Worm (Caenorhabditis elegans) whole organism, L1 larva: ENCODE results near the gene T04B2.7.
A peak's percentile ranks its signal among the peaks of the same experiment; 100 is the strongest.

Experiments
- C04F5.9 ChIP-seq: sonication (generic microtip); optimal IDR thresholded peaks from 2 replicates; lab custom pipeline; 2016; ENCODE audit warnings: missing genetic modification characterization, missing compliant biosample characterization
- C34B4.2 ChIP-seq: sonication (generic microtip); optimal IDR thresholded peaks from 2 replicates; lab custom pipeline; 2017; ENCODE audit warnings: mild to moderate bottlenecking, missing genetic modification characterization, missing compliant biosample characterization
- F16B12.6 ChIP-seq: fragments of 150-350 bp; optimal IDR thresholded peaks from 2 replicates; lab custom pipeline; 2014; ENCODE audit warnings: missing biosample characterization, missing genetic modification characterization
- blmp-1 ChIP-seq: fragments of 150-350 bp; optimal IDR thresholded peaks from 2 replicates; lab custom pipeline; 2014; ENCODE audit warnings: missing biosample characterization, missing genetic modification characterization
- ceh-63 ChIP-seq: fragments of 200-800 bp; sonication (Bioruptor generic); optimal IDR thresholded peaks from 2 replicates; lab custom pipeline; 2018; ENCODE audit warnings: mild to moderate bottlenecking, missing genetic modification characterization, missing compliant biosample characterization
- dpl-1 ChIP-seq, 3 experiments: fragments of 150-350 bp in 2 of 3; sonication (generic microtip) in 1 of 3; optimal IDR thresholded peaks; 2 replicates each; lab custom pipeline; 2014 to 2017; ENCODE audit warnings: missing biosample characterization in 3 of 3, missing genetic modification characterization in 3 of 3, missing genetic modification reagents in 3 of 3
- dsc-1 ChIP-seq: sonication (generic microtip); optimal IDR thresholded peaks from 2 replicates; lab custom pipeline; 2016; ENCODE audit warnings: mild to moderate bottlenecking, missing genetic modification characterization, missing compliant biosample characterization
- efl-1 ChIP-seq, 4 experiments: fragments of 150-350 bp; optimal IDR thresholded peaks in 3 of 4; peaks in 1 of 4; 1 replicate in 1 of 4; 2 replicates in 3 of 4; lab custom pipeline; 2014; ENCODE audit warnings: missing biosample characterization in 2 of 4, missing genetic modification characterization in 2 of 4, missing genetic modification reagents in 2 of 4
- egl-27 ChIP-seq, 2 experiments: fragments of 150-350 bp in 1 of 2; sonication (generic microtip); optimal IDR thresholded peaks; 3 replicates each; lab custom pipeline; 2017 to 2018; ENCODE audit warnings: missing biosample characterization in 2 of 2, missing genetic modification characterization in 2 of 2, missing genetic modification reagents in 2 of 2
- elt-2 ChIP-seq: sonication (generic microtip); optimal IDR thresholded peaks from 2 replicates; lab custom pipeline; 2016; ENCODE audit warnings: missing genetic modification characterization, mild to moderate bottlenecking, inconsistent platforms, missing compliant biosample characterization, missing genetic modification reagents
- elt-3 ChIP-seq, 6 experiments: fragments of 150-350 bp in 1 of 6; sonication (generic microtip); optimal IDR thresholded peaks; 2 replicates each; lab custom pipeline; 2017 to 2018; ENCODE audit warnings: missing biosample characterization in 6 of 6, missing genetic modification characterization in 6 of 6, inconsistent platforms in 1 of 6
- fkh-10 ChIP-seq: sonication (generic microtip); optimal IDR thresholded peaks from 2 replicates; lab custom pipeline; 2017; ENCODE audit warnings: missing biosample characterization, missing genetic modification reagents, missing genetic modification characterization
- fkh-4 ChIP-seq: sonication (generic microtip); optimal IDR thresholded peaks from 2 replicates; lab custom pipeline; 2016; ENCODE audit warnings: missing compliant biosample characterization, missing genetic modification characterization, borderline replicate concordance
- hlh-17 ChIP-seq: fragments of 200-800 bp; sonication (Bioruptor generic); optimal IDR thresholded peaks from 2 replicates; lab custom pipeline; 2018; ENCODE audit warnings: missing genetic modification characterization, mild to moderate bottlenecking, missing compliant biosample characterization, moderate library complexity, borderline replicate concordance
- hlh-4 ChIP-seq: sonication (generic microtip); optimal IDR thresholded peaks from 2 replicates; lab custom pipeline; 2016; ENCODE audit warnings: mild to moderate bottlenecking, missing genetic modification characterization, missing compliant biosample characterization
- irx-1 ChIP-seq: sonication (generic microtip); optimal IDR thresholded peaks from 2 replicates; lab custom pipeline; 2016; ENCODE audit warnings: missing genetic modification characterization, missing compliant biosample characterization
- lin-13 ChIP-seq: fragments of 150-350 bp; optimal IDR thresholded peaks from 2 replicates; lab custom pipeline; 2014; ENCODE audit warnings: missing biosample characterization, missing genetic modification reagents, missing genetic modification characterization
- lin-14 ChIP-seq: fragments of 200-800 bp; sonication (Bioruptor generic); optimal IDR thresholded peaks from 2 replicates; lab custom pipeline; 2018; ENCODE audit warnings: mild to moderate bottlenecking, missing genetic modification characterization, moderate library complexity, missing compliant biosample characterization
- lin-15B ChIP-seq: fragments of 150-350 bp; sonication (generic microtip); optimal IDR thresholded peaks from 3 replicates; lab custom pipeline; 2014; ENCODE audit warnings: missing biosample characterization, missing genetic modification characterization
- lin-39 ChIP-seq: fragments of 150-350 bp; optimal IDR thresholded peaks from 2 replicates; lab custom pipeline; 2014; ENCODE audit warnings: missing biosample characterization, missing genetic modification reagents, missing genetic modification characterization
- mep-1 ChIP-seq: fragments of 150-350 bp; optimal IDR thresholded peaks from 2 replicates; lab custom pipeline; 2014; ENCODE audit warnings: missing biosample characterization, missing genetic modification characterization
- nhr-20 ChIP-seq: sonication (generic microtip); optimal IDR thresholded peaks from 2 replicates; lab custom pipeline; 2016; ENCODE audit warnings: mild to moderate bottlenecking, missing genetic modification characterization, missing compliant biosample characterization
- nhr-237 ChIP-seq: fragments of 150-350 bp; optimal IDR thresholded peaks from 2 replicates; lab custom pipeline; 2014; ENCODE audit warnings: missing biosample characterization, missing genetic modification characterization
- nhr-28 ChIP-seq: fragments of 150-350 bp; optimal IDR thresholded peaks from 2 replicates; lab custom pipeline; 2014; ENCODE audit warnings: missing biosample characterization, missing genetic modification characterization
- nhr-84 ChIP-seq: sonication (generic microtip); optimal IDR thresholded peaks from 2 replicates; lab custom pipeline; 2017; ENCODE audit warnings: missing biosample characterization, missing genetic modification characterization
- nhr-85 ChIP-seq: sonication (generic microtip); peaks from one replicate; lab custom pipeline; 2016; ENCODE audit warnings: missing genetic modification characterization, inconsistent platforms, missing compliant biosample characterization
- pag-3 ChIP-seq: sonication (generic microtip); optimal IDR thresholded peaks from 2 replicates; lab custom pipeline; 2017; ENCODE audit warnings: missing genetic modification characterization, mild to moderate bottlenecking, missing compliant biosample characterization, antibody characterized with exemption, borderline replicate concordance; ENCODE audit not compliant: insufficient read depth
- pqm-1 ChIP-seq: sonication (generic microtip); optimal IDR thresholded peaks from 3 replicates; lab custom pipeline; 2017; ENCODE audit warnings: missing biosample characterization, missing genetic modification characterization
- swsn-7 ChIP-seq: sonication (generic microtip); optimal IDR thresholded peaks from 2 replicates; lab custom pipeline; 2016; ENCODE audit warnings: missing genetic modification characterization, missing compliant biosample characterization
- tlp-1 ChIP-seq: fragments of 150-350 bp; optimal IDR thresholded peaks from 2 replicates; lab custom pipeline; 2014; ENCODE audit warnings: missing biosample characterization, missing genetic modification characterization
- unc-130 ChIP-seq: fragments of 150-350 bp; optimal IDR thresholded peaks from 2 replicates; lab custom pipeline; 2017; ENCODE audit warnings: missing biosample characterization, missing genetic modification characterization, inconsistent platforms
- unc-86 ChIP-seq: sonication (generic microtip); optimal IDR thresholded peaks from 2 replicates; lab custom pipeline; 2016; ENCODE audit warnings: missing genetic modification characterization, missing compliant biosample characterization
- vab-15 ChIP-seq: sonication (generic microtip); optimal IDR thresholded peaks from 2 replicates; lab custom pipeline; 2017; ENCODE audit warnings: missing genotype, mild to moderate bottlenecking, missing genetic modification characterization, missing compliant biosample characterization
- xbp-1 ChIP-seq: sonication (generic microtip); optimal IDR thresholded peaks from 2 replicates; lab custom pipeline; 2016; ENCODE audit warnings: missing genetic modification characterization, missing compliant biosample characterization
- zag-1 ChIP-seq: fragments of 150-350 bp; optimal IDR thresholded peaks from 2 replicates; lab custom pipeline; 2014; ENCODE audit warnings: missing biosample characterization, missing genetic modification characterization

T04B2.7 gene

ce11 chrIV:10047108-10047507 is 8.9 kb downstream of the T04B2.7 start, which contains the start of gene T04B2.3:
T04B2.3 (plus strand) TSS chrIV:10047408.
- TF ChIP-seq nhr-20 (tag; lab: Kevin White, UChicago), result no peak

ce11 chrIV:10046005-10046404 is 10.0 kb downstream of the T04B2.7 start:
- no peak for TF ChIP-seq elt-3 (tag; optimal IDR thresholded peaks at IDR 0.05; lab: Kevin White, UChicago)
- TF ChIP-seq dsc-1 (tag; lab: Kevin White, UChicago), result peak; percentile 83
- TF ChIP-seq lin-14 (GFP tag; lab: Kevin White, UChicago), result peak; percentile 14
- peak; percentile 58 for TF ChIP-seq fkh-4 (tag; lab: Kevin White, UChicago)

- no peak for TF ChIP-seq vab-15 (tag; lab: Kevin White, UChicago)
- TF ChIP-seq hlh-4 (tag; lab: Kevin White, UChicago), result no peak
- TF ChIP-seq egl-27 (tag; optimal IDR thresholded peaks at IDR 0.05; lab: Kevin White, UChicago), result no peak
- TF ChIP-seq nhr-84, result no peak
- TF ChIP-seq hlh-17 (GFP tag; lab: Kevin White, UChicago), result no peak
- TF ChIP-seq pqm-1 (tag; lab: Kevin White, UChicago), result no peak
- TF ChIP-seq pag-3 (tag; lab: Kevin White, UChicago), result no peak
- no peak for TF ChIP-seq elt-2 (tag; lab: Kevin White, UChicago)
- TF ChIP-seq ceh-63 (GFP tag; lab: Kevin White, UChicago), result no peak
- TF ChIP-seq C34B4.2 (tag; lab: Kevin White, UChicago), result no peak
- TF ChIP-seq zag-1, result no peak
- no peak for TF ChIP-seq xbp-1 (tag; lab: Kevin White, UChicago)
- TF ChIP-seq nhr-237 (tag; lab: Kevin White, UChicago), result no peak
- no peak for TF ChIP-seq swsn-7 (tag; lab: Kevin White, UChicago)
- TF ChIP-seq mep-1 (tag; lab: Kevin White, UChicago), result no peak
- TF ChIP-seq C04F5.9, result no peak
- TF ChIP-seq, all 84 proteins: peak for 0
Observed at ce11 chrIV:10042881-10043280, 13.2 kb downstream of the T04B2.7 start, which contains the start of gene frk-1. frk-1 (plus strand) TSS chrIV:10043181.

ce11 chrIV:10040803-10041202 is 15.2 kb downstream of the T04B2.7 start, which contains the start of gene dhs-31:
dhs-31 (minus strand) TSS chrIV:10040903.
- TF ChIP-seq nhr-85 (tag; lab: Kevin White, UChicago) (peak; percentile 22), F16B12.6 (no peak), elt-3 (tag; optimal IDR thresholded peaks at IDR 0.05; lab: Kevin White, UChicago) (peak in 1 of 6 experiments; percentile 11), blmp-1 (tag; lab: Kevin White, UChicago) (peak; percentile 42), fkh-4 (tag; lab: Kevin White, UChicago) (no peak)

- TF ChIP-seq lin-39 (tag; lab: Kevin White, UChicago), result no peak
- TF ChIP-seq egl-27 (tag; optimal IDR thresholded peaks at IDR 0.05; lab: Kevin White, UChicago), result no peak
- no peak for TF ChIP-seq elt-2 (tag; lab: Kevin White, UChicago)
- no peak for TF ChIP-seq dsc-1 (tag; lab: Kevin White, UChicago)
- no peak for TF ChIP-seq lin-13 (GFP tag; lab: Kevin White, UChicago)
- no peak for TF ChIP-seq zag-1
- no peak for TF ChIP-seq unc-130 (tag; lab: Kevin White, UChicago)
- no peak for TF ChIP-seq nhr-28
- TF ChIP-seq tlp-1 (tag; lab: Kevin White, UChicago), result no peak
- no peak for TF ChIP-seq irx-1 (tag; lab: Kevin White, UChicago)
- TF ChIP-seq nhr-85 (tag; lab: Kevin White, UChicago), result no peak
- TF ChIP-seq vab-15 (tag; lab: Kevin White, UChicago), result no peak
- no peak for TF ChIP-seq pqm-1 (tag; lab: Kevin White, UChicago)
- no peak for TF ChIP-seq efl-1 (optimal IDR thresholded peaks at IDR 0.05; lab: Kevin White, UChicago)
- no peak for TF ChIP-seq efl-1 (GFP tag; optimal IDR thresholded peaks at IDR 0.05 in 1 of 2; lab: Kevin White, UChicago)
- TF ChIP-seq dpl-1 (GFP tag; optimal IDR thresholded peaks at IDR 0.05; lab: Kevin White, UChicago), result no peak
- no peak for TF ChIP-seq lin-15B (tag; lab: Kevin White, UChicago)
- TF ChIP-seq fkh-4 (tag; lab: Kevin White, UChicago), result no peak
- TF ChIP-seq fkh-10 (GFP tag; lab: Kevin White, UChicago), result no peak
- no peak for TF ChIP-seq unc-86 (tag; lab: Kevin White, UChicago)
Observed at ce11 chrIV:10036966-10037365, 19.1 kb downstream of the T04B2.7 start, which contains the start of gene F44D12.10. F44D12.10 (minus strand) TSS chrIV:10037066.
